Fruit fly (Drosophila melanogaster) whole organism: ENCODE results near the gene Ankle2.

ENCODE experiments used
- CG8478 ChIP-seq: fragments of >200 bp; optimal IDR thresholded peaks from 2 replicates; lab custom pipeline; 2018; ENCODE audit warnings: inconsistent platforms
- Dll ChIP-seq: fragments of >200 bp; optimal IDR thresholded peaks from 2 replicates; lab custom pipeline; 2017
- EcR ChIP-seq, 2 experiments: fragments of >200 bp; optimal IDR thresholded peaks; 2 replicates each; lab custom pipeline; 2017; ENCODE audit warnings: missing biosample characterization in 2 of 2, missing genetic modification characterization in 2 of 2, missing genetic modification reagents in 2 of 2
- pan ChIP-seq: fragments of >200 bp; optimal IDR thresholded peaks from 2 replicates; lab custom pipeline; 2017
- psq ChIP-seq: fragments of >200 bp; optimal IDR thresholded peaks from 2 replicates; lab custom pipeline; 2017
- usp ChIP-seq: fragments of >200 bp; optimal IDR thresholded peaks from 2 replicates; lab custom pipeline; 2017; ENCODE audit warnings: missing biosample characterization, missing genetic modification characterization, mixed read lengths

Gene Ankle2

dm6 chrX:17576606-17577005 is 2.4 kb downstream of the Ankle2 start:
- no peak for TF ChIP-seq psq (lab: Kevin White, UChicago)
- no peak for TF ChIP-seq usp
- TF ChIP-seq pan (lab: Kevin White, UChicago): no peak
- TF ChIP-seq Dll (lab: Kevin White, UChicago): no peak
- no peak for TF ChIP-seq CG8478 (lab: Kevin White, UChicago)
- no peak for TF ChIP-seq EcR (GFP tag; optimal IDR thresholded peaks at IDR 0.05; lab: Kevin White, UChicago)

dm6 chrX:17575846-17576245 is 3.2 kb downstream of the Ankle2 start:
- TF ChIP-seq psq (lab: Kevin White, UChicago): no peak
- no peak for TF ChIP-seq EcR (GFP tag; optimal IDR thresholded peaks at IDR 0.05; lab: Kevin White, UChicago)
- no peak for TF ChIP-seq Dll (lab: Kevin White, UChicago)
- no peak for TF ChIP-seq CG8478 (lab: Kevin White, UChicago)
- no peak for TF ChIP-seq usp
- no peak for TF ChIP-seq pan (lab: Kevin White, UChicago)

dm6 chrX:17570912-17571609 is 8.0 kb downstream of the Ankle2 start:
- TF ChIP-seq CG8478 (lab: Kevin White, UChicago): no peak
- no peak for TF ChIP-seq Dll (lab: Kevin White, UChicago)
- no peak for TF ChIP-seq psq (lab: Kevin White, UChicago)
- TF ChIP-seq usp: no peak
- TF ChIP-seq EcR (GFP tag; optimal IDR thresholded peaks at IDR 0.05; lab: Kevin White, UChicago): no peak
- TF ChIP-seq pan (lab: Kevin White, UChicago): peak; percentile 87

- TF ChIP-seq Dll (lab: Kevin White, UChicago): no peak
- TF ChIP-seq pan (lab: Kevin White, UChicago): no peak
- no peak for TF ChIP-seq psq (lab: Kevin White, UChicago)
- no peak for TF ChIP-seq EcR (GFP tag; optimal IDR thresholded peaks at IDR 0.05; lab: Kevin White, UChicago)
- TF ChIP-seq CG8478 (lab: Kevin White, UChicago): no peak
- TF ChIP-seq usp: no peak
Measured at dm6 chrX:17569128-17569527, 9.9 kb downstream of the Ankle2 start, which contains the start of gene ppk23. Gene ppk23, minus strand, starts transcription at chrX:17569228.

dm6 chrX:17566128-17566527 is 12.9 kb downstream of the Ankle2 start:
- no peak for TF ChIP-seq Dll (lab: Kevin White, UChicago)
- peak in 1 of 2 experiments; percentile 68 for TF ChIP-seq EcR (GFP tag; optimal IDR thresholded peaks at IDR 0.05; lab: Kevin White, UChicago)

- TF ChIP-seq pan (lab: Kevin White, UChicago) (no peak), CG8478 (lab: Kevin White, UChicago) (no peak), psq (lab: Kevin White, UChicago) (no peak), usp (no peak), EcR (GFP tag; optimal IDR thresholded peaks at IDR 0.05; lab: Kevin White, UChicago) (no peak), Dll (lab: Kevin White, UChicago) (no peak)
Measured at dm6 chrX:17562585-17562984, 16.4 kb downstream of the Ankle2 start.

- TF ChIP-seq Dll (lab: Kevin White, UChicago) (no peak), psq (lab: Kevin White, UChicago) (no peak), pan (lab: Kevin White, UChicago) (no peak), usp (no peak), EcR (GFP tag; optimal IDR thresholded peaks at IDR 0.05; lab: Kevin White, UChicago) (no peak)
Measured at dm6 chrX:17561943-17562313, 17.1 kb downstream of the Ankle2 start.

- TF ChIP-seq usp: no peak
- TF ChIP-seq EcR (GFP tag; optimal IDR thresholded peaks at IDR 0.05; lab: Kevin White, UChicago): no peak
- no peak for TF ChIP-seq psq (lab: Kevin White, UChicago)
- no peak for TF ChIP-seq CG8478 (lab: Kevin White, UChicago)
- no peak for TF ChIP-seq Dll (lab: Kevin White, UChicago)
- no peak for TF ChIP-seq pan (lab: Kevin White, UChicago)
Measured at dm6 chrX:17561130-17561942, 17.7 kb downstream of the Ankle2 start, which contains the start of gene CG43658. Gene CG43658, minus strand, starts transcription at chrX:17561180.

- TF ChIP-seq psq (lab: Kevin White, UChicago) (no peak), pan (lab: Kevin White, UChicago) (no peak), Dll (lab: Kevin White, UChicago) (no peak), usp (no peak), EcR (GFP tag; optimal IDR thresholded peaks at IDR 0.05; lab: Kevin White, UChicago) (no peak), CG8478 (lab: Kevin White, UChicago) (no peak)
Measured at dm6 chrX:17558708-17559107, 20.3 kb downstream of the Ankle2 start.

dm6 chrX:17555139-17555538 is 23.9 kb downstream of the Ankle2 start:
- TF ChIP-seq Dll (lab: Kevin White, UChicago) (no peak), usp (no peak), pan (lab: Kevin White, UChicago) (no peak), EcR (GFP tag; optimal IDR thresholded peaks at IDR 0.05; lab: Kevin White, UChicago) (no peak), CG8478 (lab: Kevin White, UChicago) (no peak), psq (lab: Kevin White, UChicago) (no peak)

- no peak for TF ChIP-seq EcR (GFP tag; optimal IDR thresholded peaks at IDR 0.05; lab: Kevin White, UChicago)
- TF ChIP-seq Dll (lab: Kevin White, UChicago): no peak
- no peak for TF ChIP-seq psq (lab: Kevin White, UChicago)
- no peak for TF ChIP-seq usp
- TF ChIP-seq CG8478 (lab: Kevin White, UChicago): no peak
- no peak for TF ChIP-seq pan (lab: Kevin White, UChicago)
Measured at dm6 chrX:17550957-17551356, 28.1 kb downstream of the Ankle2 start.
